Worm (Caenorhabditis elegans) whole organism, young adult: Measurements from ENCODE around the gene H06I04.6.

Experiments
- B0336.3 ChIP-seq: fragments of 200-800 bp; sonication (Bioruptor generic); IDR thresholded peaks from 2 replicates; pipeline ENCODE4 v1.3.6; 2022; ENCODE audit warnings: missing genetic modification characterization, missing compliant biosample characterization
- F33H1.4 ChIP-seq: fragments of 200-800 bp; sonication (Bioruptor generic); IDR thresholded peaks from 2 replicates; pipeline ENCODE4 v1.3.6; 2022; ENCODE audit warnings: missing genetic modification reagents, missing genetic modification characterization, missing compliant biosample characterization
- F57A8.1 ChIP-seq: fragments of 200-800 bp; sonication (Bioruptor generic); optimal IDR thresholded peaks from 2 replicates; lab custom pipeline; 2018; ENCODE audit warnings: mild to moderate bottlenecking, missing genetic modification characterization, moderate library complexity, missing compliant biosample characterization
- K12H6.12 ChIP-seq: fragments of 200-800 bp; sonication (Bioruptor generic); optimal IDR thresholded peaks from 2 replicates; lab custom pipeline; 2018; ENCODE audit warnings: mild to moderate bottlenecking, missing genetic modification characterization, missing compliant biosample characterization
- Y53G8AR.9 ChIP-seq: fragments of 200-800 bp; sonication (Bioruptor generic); conservative IDR thresholded peaks from 2 replicates; pipeline ENCODE4 v1.3.6; 2022; ENCODE audit warnings: missing genetic modification reagents, missing genetic modification characterization, missing compliant biosample characterization
- Y79H2A.3 ChIP-seq: fragments of 200-800 bp; sonication (Bioruptor generic); conservative IDR thresholded peaks from 2 replicates; pipeline ENCODE4 v1.3.6; 2022; ENCODE audit warnings: missing genetic modification reagents, missing genetic modification characterization, missing compliant biosample characterization
- ZK185.1 ChIP-seq: sonication (generic microtip); optimal IDR thresholded peaks from 2 replicates; lab custom pipeline; 2016; ENCODE audit warnings: mild to moderate bottlenecking, missing genetic modification characterization, missing compliant biosample characterization; ENCODE audit not compliant: poor library complexity, severe bottlenecking
- aptf-3 ChIP-seq: fragments of 200-800 bp; sonication (Bioruptor generic); IDR thresholded peaks from 2 replicates; pipeline ENCODE4 v1.3.6; 2022; ENCODE audit warnings: missing genetic modification characterization, missing compliant biosample characterization
- athp-1 ChIP-seq: sonication (generic microtip); optimal IDR thresholded peaks from 2 replicates; lab custom pipeline; 2017; ENCODE audit warnings: mild to moderate bottlenecking, missing genetic modification characterization, missing compliant biosample characterization
- attf-5 ChIP-seq: fragments of 200-800 bp; sonication (Bioruptor generic); optimal IDR thresholded peaks from 2 replicates; lab custom pipeline; 2018; ENCODE audit warnings: mild to moderate bottlenecking, missing genetic modification characterization, missing compliant biosample characterization
- ceh-27 ChIP-seq: fragments of 200-800 bp; sonication (Bioruptor generic); optimal IDR thresholded peaks from 2 replicates; lab custom pipeline; 2018; ENCODE audit warnings: mild to moderate bottlenecking, missing genetic modification characterization, moderate library complexity, missing compliant biosample characterization
- ceh-58 ChIP-seq: fragments of 200-800 bp; sonication (Bioruptor generic); IDR thresholded peaks from 2 replicates; pipeline ENCODE4 v1.3.6; 2022; ENCODE audit warnings: missing genetic modification characterization, missing compliant biosample characterization
- ceh-79 ChIP-seq: sonication (generic microtip); optimal IDR thresholded peaks from 2 replicates; lab custom pipeline; 2017; ENCODE audit warnings: mild to moderate bottlenecking, missing genetic modification characterization, missing compliant biosample characterization
- ceh-91 ChIP-seq: fragments of 200-800 bp; sonication (Bioruptor generic); IDR thresholded peaks from 2 replicates; pipeline ENCODE4 v1.3.6; 2022; ENCODE audit warnings: missing genetic modification reagents, missing genetic modification characterization, missing compliant biosample characterization
- chd-7 ChIP-seq: sonication (generic microtip); optimal IDR thresholded peaks from 2 replicates; lab custom pipeline; 2016; ENCODE audit warnings: mild to moderate bottlenecking, missing genetic modification characterization, moderate library complexity, missing compliant biosample characterization
- efl-1 ChIP-seq: fragments of 150-350 bp; optimal IDR thresholded peaks from 2 replicates; lab custom pipeline; 2014; ENCODE audit warnings: missing biosample characterization, missing genetic modification reagents, missing genetic modification characterization
- gei-17 ChIP-seq: fragments of 200-800 bp; sonication (Bioruptor generic); optimal IDR thresholded peaks from 2 replicates; lab custom pipeline; 2018; ENCODE audit warnings: mild to moderate bottlenecking, missing genetic modification characterization, missing compliant biosample characterization
- him-1 ChIP-seq: sonication (generic microtip); optimal IDR thresholded peaks from 2 replicates; lab custom pipeline; 2016; ENCODE audit warnings: missing genotype, missing genetic modification reagents, missing genetic modification characterization, missing compliant biosample characterization
- hlh-12 ChIP-seq: sonication (generic microtip); optimal IDR thresholded peaks from 2 replicates; lab custom pipeline; 2016; ENCODE audit warnings: missing genetic modification characterization, missing compliant biosample characterization
- hmg-20 ChIP-seq: fragments of 200-800 bp; sonication (Bioruptor generic); IDR thresholded peaks from 2 replicates; pipeline ENCODE4 v1.3.6; 2022; ENCODE audit warnings: missing genetic modification reagents, missing genetic modification characterization, missing compliant biosample characterization
- hrde-1 ChIP-seq: sonication (generic microtip); optimal IDR thresholded peaks from 2 replicates; lab custom pipeline; 2016; ENCODE audit warnings: missing genetic modification characterization, mild to moderate bottlenecking, missing compliant biosample characterization, moderate library complexity, missing genotype, missing genetic modification reagents, borderline replicate concordance
- lag-1 ChIP-seq: fragments of 200-800 bp; sonication (Bioruptor generic); IDR thresholded peaks from 2 replicates; pipeline ENCODE4 v1.3.6; 2022; ENCODE audit warnings: missing genetic modification reagents, missing genetic modification characterization, missing compliant biosample characterization
- let-526 ChIP-seq: fragments of 200-800 bp; sonication (Bioruptor generic); IDR thresholded peaks from 2 replicates; pipeline ENCODE4 v1.3.6; 2022; ENCODE audit warnings: missing genetic modification reagents, missing genetic modification characterization, missing compliant biosample characterization
- lsl-1 ChIP-seq: fragments of 200-800 bp; sonication (Bioruptor generic); optimal IDR thresholded peaks from 2 replicates; lab custom pipeline; 2018; ENCODE audit warnings: mild to moderate bottlenecking, missing genetic modification characterization, moderate library complexity, missing compliant biosample characterization
- madf-6 ChIP-seq: fragments of 200-800 bp; sonication (Bioruptor generic); IDR thresholded peaks from 2 replicates; pipeline ENCODE4 v1.3.6; 2022; ENCODE audit warnings: missing genetic modification reagents, missing genetic modification characterization, missing compliant biosample characterization
- madf-8 ChIP-seq: fragments of 200-800 bp; sonication (Bioruptor generic); conservative IDR thresholded peaks from 2 replicates; pipeline ENCODE4 v1.3.6; 2022; ENCODE audit warnings: missing genetic modification reagents, missing genetic modification characterization, missing compliant biosample characterization
- mcd-1 ChIP-seq: fragments of 200-800 bp; sonication (Bioruptor generic); IDR thresholded peaks from 2 replicates; pipeline ENCODE4 v1.3.6; 2022; ENCODE audit warnings: missing genetic modification reagents, missing genetic modification characterization, missing compliant biosample characterization
- mel-28 ChIP-seq: sonication (generic microtip); optimal IDR thresholded peaks from 2 replicates; lab custom pipeline; 2016; ENCODE audit warnings: borderline replicate concordance, mild to moderate bottlenecking, missing genetic modification characterization, missing compliant biosample characterization
- nfyb-1 ChIP-seq: fragments of 200-800 bp; sonication (Bioruptor generic); IDR thresholded peaks from 2 replicates; pipeline ENCODE4 v1.3.6; 2022; ENCODE audit warnings: missing genetic modification reagents, missing genetic modification characterization, missing compliant biosample characterization
- nhr-120 ChIP-seq: fragments of 200-800 bp; sonication (Bioruptor generic); IDR thresholded peaks from 2 replicates; pipeline ENCODE4 v1.3.6; 2022; ENCODE audit warnings: missing genetic modification characterization, missing compliant biosample characterization
- nhr-179 ChIP-seq: sonication (generic microtip); optimal IDR thresholded peaks from 2 replicates; lab custom pipeline; 2016; ENCODE audit warnings: mild to moderate bottlenecking, missing genetic modification characterization, missing compliant biosample characterization
- pbrm-1 ChIP-seq: fragments of 200-800 bp; sonication (Bioruptor generic); IDR thresholded peaks from 2 replicates; pipeline ENCODE4 v1.3.6; 2022; ENCODE audit warnings: missing genetic modification reagents, missing genetic modification characterization, missing compliant biosample characterization
- rec-8 ChIP-seq, 2 experiments: sonication (generic microtip); optimal IDR thresholded peaks; 2 replicates each; lab custom pipeline; 2016; ENCODE audit warnings: mild to moderate bottlenecking in 2 of 2, missing genetic modification characterization in 2 of 2, missing genetic modification reagents in 2 of 2, missing genotype in 2 of 2, missing biosample characterization in 1 of 2, missing compliant biosample characterization in 1 of 2, moderate library complexity in 1 of 2
- repo-1 ChIP-seq: sonication (generic microtip); optimal IDR thresholded peaks from 2 replicates; lab custom pipeline; 2017; ENCODE audit warnings: mild to moderate bottlenecking, missing genetic modification characterization, missing compliant biosample characterization
- snpc-1.3 ChIP-seq: sonication (generic microtip); optimal IDR thresholded peaks from 2 replicates; lab custom pipeline; 2017; ENCODE audit warnings: missing genetic modification characterization, mild to moderate bottlenecking, missing compliant biosample characterization, antibody characterized with exemption, moderate library complexity, missing genotype, missing genetic modification reagents; ENCODE audit not compliant: insufficient read depth
- somi-1 ChIP-seq: fragments of 200-800 bp; sonication (Bioruptor generic); optimal IDR thresholded peaks from 2 replicates; lab custom pipeline; 2018; ENCODE audit warnings: mild to moderate bottlenecking, missing genetic modification characterization, missing compliant biosample characterization
- tbp1 ChIP-seq: fragments of 200-800 bp; sonication (Bioruptor generic); optimal IDR thresholded peaks from 2 replicates; lab custom pipeline; 2018; ENCODE audit warnings: mild to moderate bottlenecking, missing genetic modification characterization, missing compliant biosample characterization
- tlf-1 ChIP-seq: fragments of 200-800 bp; sonication (Bioruptor generic); optimal IDR thresholded peaks from 2 replicates; lab custom pipeline; 2018; ENCODE audit warnings: mild to moderate bottlenecking, missing genetic modification characterization, missing compliant biosample characterization
- unc-62 ChIP-seq: fragments of 150-350 bp; optimal IDR thresholded peaks from 2 replicates; lab custom pipeline; 2014; ENCODE audit warnings: missing biosample characterization, missing genetic modification reagents, missing genetic modification characterization
- xnd-1 ChIP-seq: sonication (generic microtip); optimal IDR thresholded peaks from 2 replicates; lab custom pipeline; 2016; ENCODE audit warnings: missing genotype, missing genetic modification reagents, missing genetic modification characterization, missing compliant biosample characterization
- ztf-18 ChIP-seq: sonication (generic microtip); optimal IDR thresholded peaks from 2 replicates; lab custom pipeline; 2016; ENCODE audit warnings: missing genotype, mild to moderate bottlenecking, missing genetic modification characterization, missing compliant biosample characterization
- ztf-22 ChIP-seq: fragments of 200-800 bp; sonication (Bioruptor generic); optimal IDR thresholded peaks from 2 replicates; lab custom pipeline; 2018; ENCODE audit warnings: mild to moderate bottlenecking, missing genetic modification characterization, moderate library complexity, missing compliant biosample characterization
- ztf-25 ChIP-seq: fragments of 200-800 bp; sonication (Bioruptor generic); IDR thresholded peaks from 2 replicates; pipeline ENCODE4 v1.3.6; 2022; ENCODE audit warnings: missing genetic modification reagents, missing genetic modification characterization, missing compliant biosample characterization
- ztf-3 ChIP-seq: fragments of 200-800 bp; sonication (Bioruptor generic); optimal IDR thresholded peaks from 2 replicates; lab custom pipeline; 2018; ENCODE audit warnings: mild to moderate bottlenecking, missing genetic modification characterization, missing compliant biosample characterization

Gene H06I04.6

ce11 chrIII:3047909-3048308 is 16.2 kb downstream of the H06I04.6 start:
- TF ChIP-seq F57A8.1 (GFP tag; lab: Kevin White, UChicago) (no peak), ZK185.1 (no peak), gei-17 (GFP tag; lab: Kevin White, UChicago) (no peak), aptf-3 (GFP tag; lab: Robert Waterston, UW) (no peak), repo-1 (no peak), Y53G8AR.9 (GFP tag; lab: Robert Waterston, UW) (no peak), lag-1 (GFP tag; lab: Robert Waterston, UW) (no peak), him-1 (no peak), snpc-1.3 (tag; lab: Kevin White, UChicago) (no peak), unc-62 (GFP tag; lab: Kevin White, UChicago) (no peak), ztf-3 (GFP tag; lab: Kevin White, UChicago) (no peak), madf-8 (no peak), athp-1 (tag; lab: Kevin White, UChicago) (no peak), rec-8 (tag; optimal IDR thresholded peaks at IDR 0.05; lab: Kevin White, UChicago) (no peak), chd-7 (tag; lab: Kevin White, UChicago) (no peak), hlh-12 (tag; lab: Kevin White, UChicago) (no peak), tbp1 (GFP tag; lab: Kevin White, UChicago) (no peak), ztf-18 (tag; lab: Kevin White, UChicago) (no peak)

- TF ChIP-seq hmg-20: no peak
- no peak for TF ChIP-seq nhr-120 (GFP tag; lab: Robert Waterston, UW)
- TF ChIP-seq B0336.3 (GFP tag; lab: Robert Waterston, UW): no peak
- TF ChIP-seq Y79H2A.3 (GFP tag; lab: Robert Waterston, UW): no peak
- TF ChIP-seq ceh-27 (GFP tag; lab: Kevin White, UChicago): no peak
- no peak for TF ChIP-seq F57A8.1 (GFP tag; lab: Kevin White, UChicago)
- TF ChIP-seq attf-5: no peak
- TF ChIP-seq mel-28: no peak
- TF ChIP-seq ceh-58: no peak
Observed at ce11 chrIII:3047040-3047439, 17.1 kb downstream of the H06I04.6 start, which contains the start of gene cutl-25. cutl-25 (minus strand) TSS chrIII:3047140.

ce11 chrIII:3040735-3041439 is 23.3 kb downstream of the H06I04.6 start, which contains the start of gene daf-2:
daf-2 (minus strand) TSS chrIII:3040846.
- TF ChIP-seq efl-1 (GFP tag; lab: Kevin White, UChicago) (peak; percentile 68), nfyb-1 (GFP tag; lab: Robert Waterston, UW) (no peak), lag-1 (GFP tag; lab: Robert Waterston, UW) (no peak), somi-1 (GFP tag; lab: Kevin White, UChicago) (no peak), ztf-22 (GFP tag; lab: Kevin White, UChicago) (no peak), chd-7 (tag; lab: Kevin White, UChicago) (no peak), Y79H2A.3 (GFP tag; lab: Robert Waterston, UW) (no peak), mcd-1 (GFP tag; lab: Robert Waterston, UW) (peak; percentile 71), nhr-179 (tag; lab: Kevin White, UChicago) (no peak), ceh-91 (peak; percentile 40), pbrm-1 (GFP tag; lab: Robert Waterston, UW) (no peak), let-526 (GFP tag; lab: Robert Waterston, UW) (no peak), gei-17 (GFP tag; lab: Kevin White, UChicago) (no peak), F57A8.1 (GFP tag; lab: Kevin White, UChicago) (no peak), F33H1.4 (GFP tag; lab: Robert Waterston, UW) (peak; percentile 58), madf-8 (peak; percentile 65), ztf-25 (GFP tag; lab: Robert Waterston, UW) (no peak), mel-28 (no peak), tlf-1 (GFP tag; lab: Kevin White, UChicago) (no peak), K12H6.12 (no peak), xnd-1 (tag; lab: Kevin White, UChicago) (peak; percentile 88), ceh-79 (tag; lab: Kevin White, UChicago) (no peak), lsl-1 (GFP tag; lab: Kevin White, UChicago) (peak; percentile 94), hrde-1 (no peak), madf-6 (GFP tag; lab: Robert Waterston, UW) (peak; percentile 84)
